Fruit fly (Drosophila melanogaster) whole organism: ENCODE results near the gene CG43391.

ENCODE experiments used
- CG8478 ChIP-seq: fragments of >200 bp; optimal IDR thresholded peaks from 2 replicates; lab custom pipeline; 2018; ENCODE audit warnings: inconsistent platforms
- Dll ChIP-seq: fragments of >200 bp; optimal IDR thresholded peaks from 2 replicates; lab custom pipeline; 2017
- EcR ChIP-seq, 2 experiments: fragments of >200 bp; optimal IDR thresholded peaks; 2 replicates each; lab custom pipeline; 2017; ENCODE audit warnings: missing biosample characterization in 2 of 2, missing genetic modification characterization in 2 of 2, missing genetic modification reagents in 2 of 2
- pan ChIP-seq: fragments of >200 bp; optimal IDR thresholded peaks from 2 replicates; lab custom pipeline; 2017
- psq ChIP-seq: fragments of >200 bp; optimal IDR thresholded peaks from 2 replicates; lab custom pipeline; 2017
- usp ChIP-seq: fragments of >200 bp; optimal IDR thresholded peaks from 2 replicates; lab custom pipeline; 2017; ENCODE audit warnings: missing biosample characterization, missing genetic modification characterization, mixed read lengths

Gene CG43391

dm6 chr3L:11549432-11549831 is 31.4 kb downstream of the CG43391 start:
- TF ChIP-seq EcR (GFP tag; optimal IDR thresholded peaks at IDR 0.05; lab: Kevin White, UChicago) (no peak), Dll (lab: Kevin White, UChicago) (no peak), CG8478 (lab: Kevin White, UChicago) (no peak), usp (GFP tag; lab: Kevin White, UChicago) (no peak), psq (lab: Kevin White, UChicago) (no peak), pan (lab: Kevin White, UChicago) (no peak)

DNA sequence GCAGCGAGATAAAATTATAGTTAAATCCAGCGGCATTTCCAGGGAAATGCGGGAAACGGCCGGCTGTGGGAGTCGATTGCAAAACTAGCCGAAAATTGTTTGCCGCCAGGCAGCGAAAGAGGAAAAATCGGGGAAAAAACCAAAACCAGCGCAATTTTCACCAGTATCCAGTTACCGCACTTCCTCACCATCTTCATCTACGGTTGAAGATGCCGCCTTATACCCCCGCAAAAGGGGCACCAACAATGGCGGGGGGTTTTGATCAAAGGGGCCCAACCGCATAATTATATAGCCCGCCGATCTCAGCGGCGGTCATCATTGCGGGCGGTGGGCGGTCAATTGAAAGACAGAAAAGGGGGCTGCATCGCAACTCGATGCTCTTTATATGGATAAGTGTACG is 32.8 kb downstream of the CG43391 start:
- TF ChIP-seq Dll (lab: Kevin White, UChicago) = no peak
- no peak for TF ChIP-seq EcR (GFP tag; optimal IDR thresholded peaks at IDR 0.05; lab: Kevin White, UChicago)
- TF ChIP-seq usp (GFP tag; lab: Kevin White, UChicago) = no peak
- no peak for TF ChIP-seq pan (lab: Kevin White, UChicago)
- TF ChIP-seq CG8478 (lab: Kevin White, UChicago) = no peak
- no peak for TF ChIP-seq psq (lab: Kevin White, UChicago)

- TF ChIP-seq Dll (lab: Kevin White, UChicago) (no peak), usp (GFP tag; lab: Kevin White, UChicago) (no peak), EcR (GFP tag; optimal IDR thresholded peaks at IDR 0.05; lab: Kevin White, UChicago) (no peak), pan (lab: Kevin White, UChicago) (no peak)
These were observed 33.4 kb downstream of the CG43391 start for dm6 chr3L:11547302-11547994.

DNA sequence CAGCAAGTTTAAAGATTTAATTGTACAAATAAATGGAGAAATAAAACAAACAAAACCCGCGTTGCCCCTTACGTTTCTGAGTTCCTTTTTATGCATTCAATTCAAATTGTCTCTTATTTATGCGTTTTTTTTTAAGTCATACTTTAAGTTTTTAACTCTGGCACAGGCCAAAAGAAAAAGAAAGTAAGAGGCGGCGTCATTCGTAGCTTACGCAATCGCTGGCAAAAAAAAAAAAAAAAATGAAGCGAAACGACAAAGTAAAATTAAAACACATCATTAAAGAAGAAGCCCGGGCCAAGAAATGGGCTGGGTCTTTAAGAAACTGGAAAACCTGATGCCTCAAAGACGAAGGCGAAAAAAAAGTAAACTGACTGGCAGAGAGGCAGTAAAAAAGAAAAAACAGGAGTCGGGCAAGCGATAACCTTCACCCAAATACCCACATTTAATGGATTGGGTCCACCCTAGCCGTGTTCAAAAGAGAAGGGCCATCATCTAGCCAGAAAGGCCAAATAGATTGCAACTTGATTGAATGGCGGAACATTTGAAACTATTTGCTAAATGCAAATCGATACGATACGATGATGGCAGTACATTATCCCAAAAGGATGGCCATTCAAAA is 37.0 kb downstream of the CG43391 start:
- TF ChIP-seq psq (lab: Kevin White, UChicago) = no peak
- TF ChIP-seq EcR (GFP tag; optimal IDR thresholded peaks at IDR 0.05; lab: Kevin White, UChicago) = no peak
- TF ChIP-seq Dll (lab: Kevin White, UChicago) = no peak
- no peak for TF ChIP-seq CG8478 (lab: Kevin White, UChicago)
- TF ChIP-seq usp (GFP tag; lab: Kevin White, UChicago) = no peak
- no peak for TF ChIP-seq pan (lab: Kevin White, UChicago)

DNA sequence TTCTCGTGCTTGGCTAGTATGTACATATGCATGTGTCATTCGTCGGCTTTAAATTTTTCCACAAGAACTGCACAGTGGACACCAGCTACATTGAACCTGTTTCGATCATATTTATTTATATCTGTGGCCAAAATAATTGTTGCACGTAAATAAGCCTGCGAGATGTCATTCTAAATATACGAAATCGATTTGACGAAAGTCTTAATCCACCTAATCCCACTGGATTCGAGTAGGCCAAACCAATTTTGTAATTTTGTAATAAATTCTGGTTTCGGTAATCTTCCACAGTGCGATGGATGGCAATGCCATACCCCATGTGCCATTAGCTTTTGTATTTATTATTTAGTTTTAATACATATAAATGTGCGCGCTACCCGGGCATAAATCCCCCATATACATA is 37.9 kb downstream of the CG43391 start:
- no peak for TF ChIP-seq usp (GFP tag; lab: Kevin White, UChicago)
- no peak for TF ChIP-seq EcR (GFP tag; optimal IDR thresholded peaks at IDR 0.05; lab: Kevin White, UChicago)
- TF ChIP-seq psq (lab: Kevin White, UChicago) = no peak
- TF ChIP-seq CG8478 (lab: Kevin White, UChicago) = no peak
- TF ChIP-seq Dll (lab: Kevin White, UChicago) = no peak
- TF ChIP-seq pan (lab: Kevin White, UChicago) = no peak

- TF ChIP-seq CG8478 (lab: Kevin White, UChicago) (no peak), psq (lab: Kevin White, UChicago) (no peak), pan (lab: Kevin White, UChicago) (no peak), Dll (lab: Kevin White, UChicago) (no peak), usp (GFP tag; lab: Kevin White, UChicago) (no peak), EcR (GFP tag; optimal IDR thresholded peaks at IDR 0.05; lab: Kevin White, UChicago) (no peak)
These were observed 38.4 kb downstream of the CG43391 start for dm6 chr3L:11542437-11542836.

- TF ChIP-seq pan (lab: Kevin White, UChicago) (no peak), EcR (GFP tag; optimal IDR thresholded peaks at IDR 0.05; lab: Kevin White, UChicago) (no peak), CG8478 (lab: Kevin White, UChicago) (no peak), usp (GFP tag; lab: Kevin White, UChicago) (no peak), psq (lab: Kevin White, UChicago) (no peak), Dll (lab: Kevin White, UChicago) (no peak)
These were observed 40.5 kb downstream of the CG43391 start for dm6 chr3L:11540330-11540702.

DNA sequence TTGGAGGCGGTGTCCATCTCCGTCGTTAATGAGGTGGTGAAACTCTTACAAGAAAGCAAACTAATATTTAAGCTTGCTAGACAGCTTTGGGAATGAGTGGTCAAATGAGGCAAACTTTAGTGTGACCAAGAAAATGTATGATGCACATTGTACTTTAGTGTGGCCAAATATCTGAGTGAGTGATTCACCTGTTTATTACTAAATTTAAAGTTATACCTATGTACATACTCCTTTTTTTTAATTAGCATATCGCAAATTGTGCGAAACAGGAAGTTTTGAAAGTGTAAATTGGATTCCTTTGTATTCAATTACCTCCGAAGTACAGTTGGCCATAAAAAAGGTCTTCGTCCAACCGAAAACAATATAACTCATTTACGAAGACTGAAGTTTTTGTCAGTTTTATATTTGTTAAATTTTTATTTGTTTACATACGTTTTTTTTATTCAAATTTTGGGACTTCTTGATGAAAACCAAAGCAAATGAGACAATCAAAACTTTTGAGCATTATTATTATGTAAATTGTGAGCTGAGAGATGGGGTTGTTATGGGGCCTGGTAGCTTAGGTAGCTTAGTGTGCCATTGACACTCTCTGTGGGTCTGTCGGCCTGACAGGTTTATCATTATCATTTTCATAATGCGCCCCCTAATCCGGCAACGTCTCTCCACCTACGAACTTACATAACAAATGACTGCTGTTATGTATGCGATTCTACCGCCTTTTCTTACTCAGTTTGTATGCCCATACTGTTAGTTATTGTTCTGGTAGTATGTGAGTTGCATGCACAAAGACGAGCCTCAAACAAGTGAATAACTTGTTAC is 41.1 kb downstream of the CG43391 start:
- no peak for TF ChIP-seq Dll (lab: Kevin White, UChicago)

- TF ChIP-seq EcR (GFP tag; optimal IDR thresholded peaks at IDR 0.05; lab: Kevin White, UChicago) = no peak
- no peak for TF ChIP-seq CG8478 (lab: Kevin White, UChicago)
- TF ChIP-seq psq (lab: Kevin White, UChicago) = no peak
- no peak for TF ChIP-seq pan (lab: Kevin White, UChicago)
- no peak for TF ChIP-seq usp (GFP tag; lab: Kevin White, UChicago)
- TF ChIP-seq Dll (lab: Kevin White, UChicago) = no peak
These were observed 43.9 kb downstream of the CG43391 start for dm6 chr3L:11536767-11537419.

dm6 chr3L:11536132-11536531 is 44.7 kb downstream of the CG43391 start:
- TF ChIP-seq pan (lab: Kevin White, UChicago) = no peak
- TF ChIP-seq EcR (GFP tag; optimal IDR thresholded peaks at IDR 0.05; lab: Kevin White, UChicago) = no peak
- TF ChIP-seq Dll (lab: Kevin White, UChicago) = no peak
- no peak for TF ChIP-seq psq (lab: Kevin White, UChicago)
- no peak for TF ChIP-seq usp (GFP tag; lab: Kevin White, UChicago)
- TF ChIP-seq CG8478 (lab: Kevin White, UChicago) = no peak
